Worm (Caenorhabditis elegans) whole organism, L2 larva: Measurements from ENCODE around the gene nsph-4.1.
A peak's percentile ranks its signal among the peaks of the same experiment; 100 is the strongest.

ENCODE experiments used
- F13H6.1 ChIP-seq: sonication (generic microtip); optimal IDR thresholded peaks from 2 replicates; lab custom pipeline; 2016; ENCODE audit warnings: missing genetic modification characterization, missing compliant biosample characterization
- R02D3.7 ChIP-seq: fragments of 150-350 bp; optimal IDR thresholded peaks from 2 replicates; lab custom pipeline; 2014; ENCODE audit warnings: missing biosample characterization, missing genetic modification characterization
- Y55F3AM.14 ChIP-seq: fragments of 200-800 bp; sonication (Bioruptor generic); optimal IDR thresholded peaks from 2 replicates; lab custom pipeline; 2018; ENCODE audit warnings: mild to moderate bottlenecking, missing genetic modification characterization, missing compliant biosample characterization
- ZK546.5 ChIP-seq: sonication (generic microtip); optimal IDR thresholded peaks from 2 replicates; lab custom pipeline; 2017; ENCODE audit warnings: missing biosample characterization, missing genetic modification characterization
- alr-1 ChIP-seq: fragments of 150-350 bp; optimal IDR thresholded peaks from 2 replicates; lab custom pipeline; 2014; ENCODE audit warnings: missing biosample characterization, missing genetic modification characterization
- ceh-82 ChIP-seq: fragments of 150-350 bp; optimal IDR thresholded peaks from 2 replicates; lab custom pipeline; 2014; ENCODE audit warnings: missing biosample characterization, missing genetic modification characterization
- crh-2 ChIP-seq: sonication (generic microtip); optimal IDR thresholded peaks from 2 replicates; lab custom pipeline; 2017; ENCODE audit warnings: missing biosample characterization, missing genetic modification characterization
- elt-1 ChIP-seq: fragments of 150-350 bp; optimal IDR thresholded peaks from 2 replicates; lab custom pipeline; 2014; ENCODE audit warnings: missing biosample characterization, missing genetic modification characterization
- fos-1 ChIP-seq: fragments of 150-350 bp; optimal IDR thresholded peaks from 2 replicates; lab custom pipeline; 2014; ENCODE audit warnings: missing biosample characterization, missing genetic modification characterization
- gmeb-1 ChIP-seq: fragments of 150-350 bp; optimal IDR thresholded peaks from 2 replicates; lab custom pipeline; 2014; ENCODE audit warnings: missing biosample characterization, missing genetic modification characterization
- lin-39 ChIP-seq: fragments of 150-350 bp; optimal IDR thresholded peaks from 2 replicates; lab custom pipeline; 2014; ENCODE audit warnings: missing biosample characterization, missing genetic modification reagents, missing genetic modification characterization
- lsy-2 ChIP-seq, 2 experiments: fragments of 150-350 bp in 1 of 2; sonication (generic microtip) in 1 of 2; optimal IDR thresholded peaks; 2 replicates each; lab custom pipeline; 2014 to 2017; ENCODE audit warnings: missing biosample characterization in 2 of 2, missing genetic modification characterization in 2 of 2
- mdl-1 ChIP-seq, 2 experiments: fragments of 150-350 bp in 1 of 2; sonication (generic microtip) in 1 of 2; optimal IDR thresholded peaks; 2 replicates each; lab custom pipeline; 2017; ENCODE audit warnings: missing biosample characterization in 2 of 2, missing genetic modification characterization in 2 of 2
- nhr-10 ChIP-seq: sonication (generic microtip); optimal IDR thresholded peaks from 2 replicates; lab custom pipeline; 2017; ENCODE audit warnings: missing biosample characterization, missing genetic modification characterization
- nhr-12 ChIP-seq: fragments of 150-350 bp; optimal IDR thresholded peaks from 2 replicates; lab custom pipeline; 2014; ENCODE audit warnings: missing biosample characterization, missing genetic modification characterization
- nhr-21 ChIP-seq: fragments of 150-350 bp; optimal IDR thresholded peaks from 2 replicates; lab custom pipeline; 2014; ENCODE audit warnings: missing biosample characterization, missing genetic modification characterization
- nhr-23 ChIP-seq: fragments of 150-350 bp; optimal IDR thresholded peaks from 2 replicates; lab custom pipeline; 2014; ENCODE audit warnings: missing biosample characterization, missing genetic modification reagents, missing genetic modification characterization
- nhr-25 ChIP-seq: fragments of 150-350 bp; sonication (generic microtip); optimal IDR thresholded peaks from 3 replicates; lab custom pipeline; 2014; ENCODE audit warnings: missing biosample characterization, missing genetic modification characterization
- nhr-6 ChIP-seq: fragments of 150-350 bp; optimal IDR thresholded peaks from 2 replicates; lab custom pipeline; 2014; ENCODE audit warnings: missing biosample characterization, missing genetic modification characterization
- nhr-77 ChIP-seq: fragments of 150-350 bp; optimal IDR thresholded peaks from 2 replicates; lab custom pipeline; 2014; ENCODE audit warnings: missing biosample characterization, missing genetic modification characterization
- peb-1 ChIP-seq: fragments of 150-350 bp; optimal IDR thresholded peaks from 2 replicates; lab custom pipeline; 2014; ENCODE audit warnings: missing biosample characterization, missing genetic modification characterization
- sem-4 ChIP-seq: fragments of 150-350 bp; optimal IDR thresholded peaks from 2 replicates; lab custom pipeline; 2014; ENCODE audit warnings: missing biosample characterization, missing genetic modification reagents, missing genetic modification characterization
- sma-3 ChIP-seq: sonication (generic microtip); optimal IDR thresholded peaks from 2 replicates; lab custom pipeline; 2016; ENCODE audit warnings: missing genetic modification reagents, missing genetic modification characterization, missing compliant biosample characterization
- sma-9 ChIP-seq, 2 experiments: fragments of 150-350 bp in 1 of 2; sonication (generic microtip) in 1 of 2; optimal IDR thresholded peaks; 2 replicates each; lab custom pipeline; 2014 to 2016; ENCODE audit warnings: missing genetic modification characterization in 2 of 2, mild to moderate bottlenecking in 1 of 2, missing biosample characterization in 1 of 2, missing compliant biosample characterization in 1 of 2, missing genetic modification reagents in 1 of 2, moderate library complexity in 1 of 2
- unc-39 ChIP-seq: fragments of 150-350 bp; optimal IDR thresholded peaks from 2 replicates; lab custom pipeline; 2014; ENCODE audit warnings: missing biosample characterization, missing genetic modification characterization
- unc-55 ChIP-seq: fragments of 150-350 bp; sonication (generic microtip); optimal IDR thresholded peaks from 3 replicates; lab custom pipeline; 2014; ENCODE audit warnings: missing biosample characterization, missing genetic modification reagents, missing genetic modification characterization
- unc-62 ChIP-seq: fragments of 150-350 bp; optimal IDR thresholded peaks from 2 replicates; lab custom pipeline; 2014; ENCODE audit warnings: missing biosample characterization, missing genetic modification reagents, missing genetic modification characterization
- ztf-1 ChIP-seq: fragments of 200-800 bp; sonication (Bioruptor generic); conservative IDR thresholded peaks from 2 replicates; pipeline ENCODE4 v1.3.6; 2022; ENCODE audit warnings: missing genetic modification characterization, missing compliant biosample characterization
- ztf-11 ChIP-seq: sonication (generic microtip); optimal IDR thresholded peaks from 2 replicates; lab custom pipeline; 2017; ENCODE audit warnings: missing biosample characterization, missing genetic modification characterization
- ztf-4 ChIP-seq: fragments of 150-350 bp; optimal IDR thresholded peaks from 2 replicates; lab custom pipeline; 2014; ENCODE audit warnings: missing biosample characterization, missing genetic modification characterization

The nsph-4.1 gene

ce11 chrIV:5186480-5187205 lies 40.0 kb upstream of the nsph-4.1 start, which contains the start of the genes W03F8.6 and mtrf-1L:
TSS of gene W03F8.6 (minus strand) at chrIV:5186580.
TSS of gene mtrf-1L (plus strand) at chrIV:5187155.
- peak; percentile 36 for TF ChIP-seq F13H6.1 (tag; lab: Kevin White, UChicago)
- TF ChIP-seq fos-1 (tag; lab: Kevin White, UChicago) = no peak
- TF ChIP-seq sma-9 (GFP tag; optimal IDR thresholded peaks at IDR 0.05; lab: Kevin White, UChicago) = no peak
- no peak for TF ChIP-seq sma-9 (tag; optimal IDR thresholded peaks at IDR 0.05; lab: Kevin White, UChicago)

ce11 chrIV:5188051-5188450 lies 38.6 kb upstream of the nsph-4.1 start:
- peak in 1 of 2 experiments; percentile 53 for TF ChIP-seq lsy-2 (tag; optimal IDR thresholded peaks at IDR 0.05; lab: Kevin White, UChicago)
- TF ChIP-seq nhr-10 (tag; lab: Kevin White, UChicago) = no peak
- peak; percentile 76 for TF ChIP-seq unc-55
- TF ChIP-seq gmeb-1 = peak; percentile 77

ce11 chrIV:5195531-5195930 lies 31.1 kb upstream of the nsph-4.1 start, which contains the start of gene gpa-18:
TSS of gene gpa-18 (minus strand) at chrIV:5195631.
- TF ChIP-seq ceh-82 (tag; lab: Kevin White, UChicago) = no peak
- TF ChIP-seq unc-62 (GFP tag; lab: Kevin White, UChicago) = no peak
- no peak for TF ChIP-seq ztf-4 (tag; lab: Kevin White, UChicago)
- TF ChIP-seq alr-1 = no peak
- TF ChIP-seq ztf-11 = no peak
- TF ChIP-seq Y55F3AM.14 (GFP tag; lab: Kevin White, UChicago) = no peak
- no peak for TF ChIP-seq lsy-2 (tag; optimal IDR thresholded peaks at IDR 0.05; lab: Kevin White, UChicago)
- TF ChIP-seq nhr-12 (tag; lab: Kevin White, UChicago) = no peak
- TF ChIP-seq nhr-77 (tag; lab: Kevin White, UChicago) = no peak
- no peak for TF ChIP-seq R02D3.7 (tag; lab: Kevin White, UChicago)
- no peak for TF ChIP-seq ztf-1 (GFP tag; lab: Robert Waterston, UW)

ce11 chrIV:5200813-5201212 lies 25.8 kb upstream of the nsph-4.1 start:
- TF ChIP-seq elt-1 (tag; lab: Kevin White, UChicago) = no peak
- TF ChIP-seq nhr-6 (tag; lab: Kevin White, UChicago) = no peak
- no peak for TF ChIP-seq unc-39 (tag; lab: Kevin White, UChicago)
- no peak for TF ChIP-seq ztf-4 (tag; lab: Kevin White, UChicago)
- no peak for TF ChIP-seq sma-9 (GFP tag; optimal IDR thresholded peaks at IDR 0.05; lab: Kevin White, UChicago)
- TF ChIP-seq sma-9 (tag; optimal IDR thresholded peaks at IDR 0.05; lab: Kevin White, UChicago) = no peak
- TF ChIP-seq lsy-2 (tag; optimal IDR thresholded peaks at IDR 0.05; lab: Kevin White, UChicago) = peak in 1 of 2 experiments; percentile 18
- TF ChIP-seq crh-2 (tag; lab: Kevin White, UChicago) = no peak
- TF ChIP-seq nhr-12 (tag; lab: Kevin White, UChicago) = no peak
- TF ChIP-seq ceh-82 (tag; lab: Kevin White, UChicago) = no peak
- peak; percentile 32 for TF ChIP-seq nhr-21 (tag; lab: Kevin White, UChicago)
- TF ChIP-seq peb-1 = no peak
- TF ChIP-seq lin-39 = no peak
- no peak for TF ChIP-seq mdl-1 (tag; optimal IDR thresholded peaks at IDR 0.05; lab: Kevin White, UChicago)
- TF ChIP-seq sem-4 = no peak

ce11 chrIV:5202575-5202974 lies 24.1 kb upstream of the nsph-4.1 start:
- no peak for TF ChIP-seq ZK546.5 (tag; lab: Kevin White, UChicago)
- no peak for TF ChIP-seq sma-9 (GFP tag; optimal IDR thresholded peaks at IDR 0.05; lab: Kevin White, UChicago)
- TF ChIP-seq sma-9 (tag; optimal IDR thresholded peaks at IDR 0.05; lab: Kevin White, UChicago) = no peak
- TF ChIP-seq sma-3 (GFP tag; lab: Kevin White, UChicago) = no peak
- no peak for TF ChIP-seq nhr-23 (tag; lab: Kevin White, UChicago)
- no peak for TF ChIP-seq elt-1 (tag; lab: Kevin White, UChicago)
- TF ChIP-seq mdl-1 (tag; optimal IDR thresholded peaks at IDR 0.05; lab: Kevin White, UChicago) = no peak
- no peak for TF ChIP-seq lin-39
- no peak for TF ChIP-seq ceh-82 (tag; lab: Kevin White, UChicago)
- no peak for TF ChIP-seq nhr-25 (tag; lab: Kevin White, UChicago)
- no peak for TF ChIP-seq crh-2 (tag; lab: Kevin White, UChicago)
- no peak for TF ChIP-seq peb-1
